Worm (Caenorhabditis elegans) whole organism, L3 larva: Measurements from ENCODE around the gene lrr-1.

Source experiments
- egl-5 ChIP-seq: fragments of 150-350 bp; optimal IDR thresholded peaks from 2 replicates; lab custom pipeline; 2017; ENCODE audit warnings: missing biosample characterization, missing genetic modification reagents, missing genetic modification characterization, inconsistent platforms
- lin-39 ChIP-seq: fragments of 150-350 bp; optimal IDR thresholded peaks from 2 replicates; lab custom pipeline; 2018; ENCODE audit warnings: missing biosample characterization, missing genetic modification reagents, missing genetic modification characterization
- nhr-25 ChIP-seq: sonication (generic microtip); optimal IDR thresholded peaks from 2 replicates; lab custom pipeline; 2017; ENCODE audit warnings: missing biosample characterization, missing genetic modification characterization
- pqm-1 ChIP-seq: fragments of 150-350 bp; optimal IDR thresholded peaks from 2 replicates; lab custom pipeline; 2017; ENCODE audit warnings: missing biosample characterization, missing genetic modification characterization, inconsistent platforms
- sea-2 ChIP-seq: fragments of 150-350 bp; sonication (generic microtip); optimal IDR thresholded peaks from 4 replicates; lab custom pipeline; 2014; ENCODE audit warnings: missing biosample characterization, missing genetic modification reagents, missing genetic modification characterization

DNA sequence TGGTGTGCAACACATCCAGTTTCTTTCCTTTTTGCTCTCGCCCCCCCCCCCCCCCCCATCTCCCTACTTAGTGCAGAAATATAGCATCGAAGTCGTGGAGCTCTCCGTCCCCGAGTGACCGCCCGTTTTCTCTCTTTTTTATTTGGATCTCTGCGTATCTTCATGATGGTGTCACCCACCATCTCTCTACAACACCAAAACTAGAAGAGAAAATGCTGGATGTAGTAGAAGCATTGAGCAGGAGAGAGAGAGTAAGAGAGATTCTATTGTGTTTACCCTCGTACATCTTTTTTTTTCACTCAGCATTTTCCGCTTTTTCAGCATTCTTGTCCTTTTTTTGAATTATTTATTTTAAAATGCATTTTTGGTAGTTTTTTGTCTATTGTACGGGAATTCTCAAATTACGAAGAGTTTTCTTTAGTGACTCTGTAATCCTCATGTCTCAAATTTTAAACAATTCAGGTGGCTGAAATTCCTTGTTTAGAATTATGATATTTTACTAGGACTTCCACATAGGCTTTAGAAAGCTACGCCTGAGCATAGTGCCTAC is 6.2 kb upstream of the lrr-1 start:
- TF ChIP-seq sea-2 (no peak), nhr-25 (tag; lab: Kevin White, UChicago) (no peak), lin-39 (tag; lab: Kevin White, UChicago) (peak; percentile 23), egl-5 (tag; lab: Kevin White, UChicago) (no peak), pqm-1 (tag; lab: Kevin White, UChicago) (no peak)
